Fruit fly (Drosophila melanogaster) whole organism, embryonic: ENCODE data around the gene CG7381.

Source experiments
- BtbVII ChIP-seq: fragments of 200-800 bp; sonication (Bioruptor generic); optimal IDR thresholded peaks from 3 replicates; lab custom pipeline; 2017; ENCODE audit warnings: missing biosample characterization, mild to moderate bottlenecking, missing genetic modification characterization
- CG1024 ChIP-seq: fragments of 200-800 bp; sonication (Bioruptor generic); IDR thresholded peaks from 2 replicates; pipeline ENCODE4 v1.3.6; 2022; ENCODE audit warnings: missing biosample characterization, missing genetic modification characterization
- CG10321 ChIP-seq: fragments of 200-800 bp; sonication (Bioruptor generic); IDR thresholded peaks from 2 replicates; pipeline ENCODE4 v1.3.6; 2022; ENCODE audit warnings: missing biosample characterization, missing genetic modification characterization
- CG11247 ChIP-seq: fragments of 200-800 bp; sonication (Bioruptor generic); IDR thresholded peaks from 2 replicates; pipeline ENCODE4 v1.3.6; 2022; ENCODE audit warnings: missing biosample characterization, missing genetic modification characterization
- CG14050 ChIP-seq: fragments of 200-800 bp; sonication (Bioruptor generic); IDR thresholded peaks from 3 replicates; pipeline ENCODE4 v1.3.6; 2022; ENCODE audit warnings: missing biosample characterization, missing genetic modification characterization
- CG1529 ChIP-seq: fragments of 200-800 bp; sonication (Bioruptor generic); optimal IDR thresholded peaks from 3 replicates; lab custom pipeline; 2018; ENCODE audit warnings: missing biosample characterization, missing genetic modification characterization
- CG15514 ChIP-seq: fragments of 200-800 bp; sonication (Bioruptor generic); optimal IDR thresholded peaks from 3 replicates; lab custom pipeline; 2017; ENCODE audit warnings: missing biosample characterization, missing genetic modification characterization, mild to moderate bottlenecking, moderate library complexity, missing genetic modification reagents
- CG16779 ChIP-seq: fragments of 200-800 bp; sonication (Bioruptor generic); IDR thresholded peaks from 2 replicates; pipeline ENCODE4 v1.3.6; 2022; ENCODE audit warnings: missing biosample characterization, missing genetic modification characterization
- CG16815 ChIP-seq: fragments of 200-800 bp; sonication (Bioruptor generic); optimal IDR thresholded peaks from 3 replicates; lab custom pipeline; 2017; ENCODE audit warnings: missing biosample characterization, mild to moderate bottlenecking, missing genetic modification characterization
- CG17186 ChIP-seq: fragments of 200-800 bp; sonication (Bioruptor generic); optimal IDR thresholded peaks from 3 replicates; lab custom pipeline; 2017; ENCODE audit warnings: missing biosample characterization, missing genetic modification reagents, missing genetic modification characterization
- CG17568 ChIP-seq: fragments of 200-800 bp; sonication (Bioruptor generic); optimal IDR thresholded peaks from 2 replicates; lab custom pipeline; 2018; ENCODE audit warnings: missing biosample characterization, mild to moderate bottlenecking, missing genetic modification characterization, moderate library complexity
- CG17829 ChIP-seq: fragments of 200-800 bp; optimal IDR thresholded peaks from 2 replicates; lab custom pipeline; 2019; ENCODE audit warnings: missing biosample characterization, mild to moderate bottlenecking, missing genetic modification characterization, moderate library complexity
- CG2116 ChIP-seq: fragments of 200-800 bp; sonication (Bioruptor generic); optimal IDR thresholded peaks from 3 replicates; lab custom pipeline; 2018; ENCODE audit warnings: missing biosample characterization, mild to moderate bottlenecking, missing genetic modification characterization
- CG2678 ChIP-seq: fragments of 200-800 bp; sonication (Bioruptor generic); optimal IDR thresholded peaks from 3 replicates; lab custom pipeline; 2019; ENCODE audit warnings: missing biosample characterization, mild to moderate bottlenecking, missing genetic modification characterization, moderate library complexity
- CG30403 ChIP-seq: fragments of 200-800 bp; sonication (Bioruptor generic); optimal IDR thresholded peaks from 3 replicates; lab custom pipeline; 2016; ENCODE audit warnings: missing biosample characterization, missing genetic modification characterization
- CG33557 ChIP-seq: fragments of 200-800 bp; sonication (Bioruptor generic); optimal IDR thresholded peaks from 2 replicates; lab custom pipeline; 2019; ENCODE audit warnings: missing biosample characterization, mild to moderate bottlenecking, missing genetic modification characterization, moderate library complexity
- CG34422 ChIP-seq: fragments of 200-800 bp; sonication (Bioruptor generic); IDR thresholded peaks from 3 replicates; pipeline ENCODE4 v1.3.6; 2022; ENCODE audit warnings: missing biosample characterization, missing genetic modification characterization
- CG4360 ChIP-seq: fragments of 200-800 bp; sonication (Bioruptor generic); IDR thresholded peaks from 2 replicates; pipeline ENCODE4 v1.3.6; 2022; ENCODE audit warnings: missing biosample characterization, missing genetic modification characterization
- CG4617 ChIP-seq: fragments of 200-800 bp; sonication (Bioruptor generic); optimal IDR thresholded peaks from 3 replicates; lab custom pipeline; 2016; ENCODE audit warnings: missing biosample characterization, missing genetic modification characterization, borderline replicate concordance
- CG4730 ChIP-seq: fragments of 200-800 bp; sonication (Bioruptor generic); IDR thresholded peaks from 2 replicates; pipeline ENCODE4 v1.3.6; 2022; ENCODE audit warnings: missing biosample characterization, missing genetic modification characterization
- CG4854 ChIP-seq: fragments of 200-800 bp; sonication (Bioruptor generic); optimal IDR thresholded peaks from 2 replicates; lab custom pipeline; 2016; ENCODE audit warnings: missing biosample characterization, missing genetic modification characterization, inconsistent platforms
- CG7745 ChIP-seq: fragments of 200-800 bp; sonication (Bioruptor generic); optimal IDR thresholded peaks from 2 replicates; lab custom pipeline; 2018; ENCODE audit warnings: missing biosample characterization, mild to moderate bottlenecking, missing genetic modification characterization, moderate library complexity
- CG7928 ChIP-seq: fragments of 200-800 bp; sonication (Bioruptor generic); optimal IDR thresholded peaks from 2 replicates; lab custom pipeline; 2017; ENCODE audit warnings: missing biosample characterization, mild to moderate bottlenecking, missing genetic modification characterization
- CG8478 ChIP-seq: fragments of >200 bp; optimal IDR thresholded peaks from 2 replicates; lab custom pipeline; 2018
- CG9437 ChIP-seq: fragments of 200-800 bp; sonication (Bioruptor generic); optimal IDR thresholded peaks from 2 replicates; lab custom pipeline; 2018; ENCODE audit warnings: missing biosample characterization, mild to moderate bottlenecking, missing genetic modification characterization
- CoRest ChIP-seq: fragments of 200-800 bp; sonication (Bioruptor generic); optimal IDR thresholded peaks from 3 replicates; lab custom pipeline; 2018; ENCODE audit warnings: missing biosample characterization, mild to moderate bottlenecking, missing genetic modification characterization, moderate library complexity
- D19A ChIP-seq: fragments of 200-800 bp; optimal IDR thresholded peaks from 3 replicates; lab custom pipeline; 2019; ENCODE audit warnings: missing biosample characterization, mild to moderate bottlenecking, missing genetic modification characterization, moderate library complexity
- Dip3 ChIP-seq: fragments of 200-800 bp; sonication (Bioruptor generic); optimal IDR thresholded peaks from 3 replicates; lab custom pipeline; 2016; ENCODE audit warnings: missing biosample characterization, missing genetic modification characterization
- Elba2 ChIP-seq: fragments of 200-800 bp; sonication (Bioruptor generic); optimal IDR thresholded peaks from 3 replicates; lab custom pipeline; 2016; ENCODE audit warnings: missing biosample characterization, missing genetic modification characterization
- Ets65A ChIP-seq: fragments of 200-800 bp; sonication (Bioruptor generic); peaks from one replicate; lab custom pipeline; 2016; ENCODE audit warnings: missing biosample characterization, missing genetic modification characterization
- MESR4 ChIP-seq: fragments of 200-800 bp; sonication (Bioruptor generic); optimal IDR thresholded peaks from 2 replicates; lab custom pipeline; 2018; ENCODE audit warnings: missing biosample characterization, mild to moderate bottlenecking, missing genetic modification characterization, moderate library complexity
- Opbp ChIP-seq: fragments of 200-800 bp; sonication (Bioruptor generic); IDR thresholded peaks from 3 replicates; pipeline ENCODE4 v1.3.6; 2022; ENCODE audit warnings: missing biosample characterization, missing genetic modification characterization; ENCODE audit not compliant: partially characterized antibody
- Xrp1 ChIP-seq: fragments of 200-800 bp; sonication (Bioruptor generic); IDR thresholded peaks from 2 replicates; pipeline ENCODE4 v1.3.6; 2022; ENCODE audit warnings: missing biosample characterization, missing genetic modification characterization
- amos ChIP-seq: fragments of 200-800 bp; sonication (Bioruptor generic); IDR thresholded peaks from 2 replicates; pipeline ENCODE4 v1.3.6; 2022; ENCODE audit warnings: missing biosample characterization, missing genetic modification characterization; ENCODE audit not compliant: partially characterized antibody
- cg ChIP-seq: fragments of 200-800 bp; sonication (Bioruptor generic); optimal IDR thresholded peaks from 3 replicates; lab custom pipeline; 2019; ENCODE audit warnings: missing biosample characterization, mild to moderate bottlenecking, missing genetic modification characterization, moderate library complexity
- dpn ChIP-seq, 2 experiments: fragments of 200-800 bp; sonication (Bioruptor generic); optimal IDR thresholded peaks; 3 replicates each; lab custom pipeline; 2016; ENCODE audit warnings: missing biosample characterization in 2 of 2, missing genetic modification characterization in 2 of 2
- dysf ChIP-seq: fragments of 200-800 bp; sonication (Bioruptor generic); IDR thresholded peaks from 3 replicates; pipeline ENCODE4 v1.3.6; 2022; ENCODE audit warnings: missing biosample characterization, missing genetic modification characterization
- ftz-f1 ChIP-seq: fragments of 200-800 bp; sonication (Bioruptor generic); optimal IDR thresholded peaks from 2 replicates; lab custom pipeline; 2016; ENCODE audit warnings: missing biosample characterization, missing genetic modification characterization
- gem ChIP-seq: fragments of 200-800 bp; sonication (Bioruptor generic); optimal IDR thresholded peaks from 2 replicates; lab custom pipeline; 2019; ENCODE audit warnings: missing biosample characterization, mild to moderate bottlenecking, missing genetic modification characterization, moderate library complexity
- lola ChIP-seq, 3 experiments: fragments of >200 bp in 2 of 3; fragments of 200-800 bp in 1 of 3; sonication (Bioruptor generic) in 1 of 3; optimal IDR thresholded peaks; 2 replicates each; lab custom pipeline; 2017 to 2019; ENCODE audit warnings: missing biosample characterization in 3 of 3, missing genetic modification characterization in 3 of 3, mild to moderate bottlenecking in 1 of 3, moderate library complexity in 1 of 3
- lov ChIP-seq, 2 experiments: fragments of 200-800 bp in 1 of 2; fragments of >200 bp in 1 of 2; sonication (Bioruptor generic) in 1 of 2; IDR thresholded peaks in 1 of 2; optimal IDR thresholded peaks in 1 of 2; 2 replicates in 1 of 2; 3 replicates in 1 of 2; pipeline versions ENCODE4 v1.3.6 to Lab custom; 2017 to 2022; ENCODE audit warnings: missing biosample characterization in 1 of 2, missing genetic modification characterization in 1 of 2
- nmo ChIP-seq: fragments of 200-800 bp; sonication (Bioruptor generic); optimal IDR thresholded peaks from 2 replicates; lab custom pipeline; 2018; ENCODE audit warnings: missing biosample characterization, mild to moderate bottlenecking, missing genetic modification characterization, moderate library complexity
- pb ChIP-seq: fragments of 200-800 bp; sonication (Bioruptor generic); optimal IDR thresholded peaks from 3 replicates; lab custom pipeline; 2016; ENCODE audit warnings: missing biosample characterization, missing genetic modification characterization
- prd ChIP-seq, 3 experiments: fragments of >200 bp in 2 of 3; fragments of 200-800 bp in 1 of 3; sonication (Bioruptor generic) in 1 of 3; optimal IDR thresholded peaks in 2 of 3; IDR thresholded peaks in 1 of 3; 2 replicates in 2 of 3; 3 replicates in 1 of 3; pipeline versions ENCODE4 v1.3.6 to Lab custom; 2017 to 2022; ENCODE audit warnings: missing biosample characterization in 1 of 3, missing genetic modification characterization in 1 of 3
- ranshi ChIP-seq: fragments of 200-800 bp; sonication (Bioruptor generic); IDR thresholded peaks from 2 replicates; pipeline ENCODE4 v1.3.6; 2022; ENCODE audit warnings: missing biosample characterization, missing genetic modification characterization
- ro ChIP-seq: fragments of 200-800 bp; sonication (Bioruptor generic); IDR thresholded peaks from 2 replicates; pipeline ENCODE4 v1.3.6; 2022; ENCODE audit warnings: missing biosample characterization, missing genetic modification characterization
- trem ChIP-seq: fragments of 200-800 bp; optimal IDR thresholded peaks from 3 replicates; lab custom pipeline; 2019; ENCODE audit warnings: missing biosample characterization, mild to moderate bottlenecking, missing genetic modification characterization, moderate library complexity

The CG7381 gene

dm6 chr3R:12960929-12961855, 16.1 kb downstream of the CG7381 start, which contains the start of gene Spc25 (continued):
- TF ChIP-seq CG7745 (tag; lab: Kevin White, UChicago) (no peak), D19A (tag; lab: Kevin White, UChicago) (no peak), Xrp1 (no peak; the same call in 1 of the 2 replicates), prd (optimal IDR thresholded peaks at IDR 0.05; lab: Kevin White, UChicago) (no peak), prd (GFP tag; IDR thresholded peaks at IDR 0.05; lab: Robert Waterston, UW) (peak; percentile 80), CG2116 (GFP tag; lab: Kevin White, UChicago) (peak; percentile 79), CG17829 (tag; lab: Kevin White, UChicago) (peak; percentile 35), CG9437 (GFP tag; lab: Kevin White, UChicago) (no peak), nmo (GFP tag; lab: Kevin White, UChicago) (peak; percentile 54), CG8478 (lab: Kevin White, UChicago) (no peak), Opbp (GFP tag; lab: Robert Waterston, UW) (peak; percentile 97), CG1529 (GFP tag; lab: Kevin White, UChicago) (no peak), trem (tag; lab: Kevin White, UChicago) (peak; percentile 84), Ets65A (GFP tag; lab: Kevin White, UChicago) (peak; percentile 95), pb (no peak), MESR4 (GFP tag; lab: Kevin White, UChicago) (peak; percentile 36), CG16779 (GFP tag; lab: Robert Waterston, UW) (no peak), CG34422 (peak; percentile 80), lov (optimal IDR thresholded peaks at IDR 0.05; lab: Kevin White, UChicago) (no peak), lov (GFP tag; IDR thresholded peaks at IDR 0.05; lab: Robert Waterston, UW) (0 out of 3 replicates have a peak, but pooled peaks have one; percentile 32), CG14050 (GFP tag; lab: Robert Waterston, UW) (no peak), dpn (GFP tag; optimal IDR thresholded peaks at IDR 0.05; lab: Kevin White, UChicago) (peak; percentile 67 to 68), CG30403 (GFP tag; lab: Kevin White, UChicago) (peak; percentile 69), CG33557 (GFP tag; lab: Kevin White, UChicago) (no peak), Dip3 (peak; percentile 35), CG4730 (GFP tag; lab: Robert Waterston, UW) (no peak), CG7928 (GFP tag; lab: Kevin White, UChicago) (no peak), amos (peak; percentile 96), BtbVII (peak; percentile 20), CoRest (tag; lab: Kevin White, UChicago) (no peak), cg (GFP tag; lab: Kevin White, UChicago) (no peak), CG4617 (peak; percentile 77), ranshi (GFP tag; lab: Robert Waterston, UW) (peak; percentile 66; the same call in 1 of the 2 replicates), CG15514 (GFP tag; lab: Kevin White, UChicago) (peak; percentile 70), CG16815 (GFP tag; lab: Kevin White, UChicago) (no peak), ftz-f1 (GFP tag; lab: Kevin White, UChicago) (no peak), ro (GFP tag; lab: Robert Waterston, UW) (no peak), dysf (GFP tag; lab: Robert Waterston, UW) (no peak), CG4360 (no peak), gem (tag; lab: Kevin White, UChicago) (peak; percentile 49), CG2678 (tag; lab: Kevin White, UChicago) (peak; percentile 9), CG10321 (no peak), Elba2 (peak; percentile 64), CG4854 (no peak), lola (GFP tag; optimal IDR thresholded peaks at IDR 0.05; lab: Kevin White, UChicago) (no peak), CG11247 (GFP tag; lab: Robert Waterston, UW) (no peak), CG17568 (GFP tag; lab: Kevin White, UChicago) (no peak), CG1024 (GFP tag; lab: Robert Waterston, UW) (no peak), CG17186 (GFP tag; lab: Kevin White, UChicago) (peak; percentile 14)
